Worm (Caenorhabditis elegans) whole organism, L2 larva: ENCODE data around the gene T24C12.1.

Experiments
- C34F6.9 ChIP-seq: fragments of 150-350 bp; optimal IDR thresholded peaks from 2 replicates; lab custom pipeline; 2014; ENCODE audit warnings: missing biosample characterization, missing genetic modification characterization
- F13H6.1 ChIP-seq: sonication (generic microtip); optimal IDR thresholded peaks from 2 replicates; lab custom pipeline; 2016; ENCODE audit warnings: missing genetic modification characterization, missing compliant biosample characterization
- R02D3.7 ChIP-seq: fragments of 150-350 bp; optimal IDR thresholded peaks from 2 replicates; lab custom pipeline; 2014; ENCODE audit warnings: missing biosample characterization, missing genetic modification characterization
- Y55F3AM.14 ChIP-seq: fragments of 200-800 bp; sonication (Bioruptor generic); optimal IDR thresholded peaks from 2 replicates; lab custom pipeline; 2018; ENCODE audit warnings: mild to moderate bottlenecking, missing genetic modification characterization, missing compliant biosample characterization
- ZK546.5 ChIP-seq: sonication (generic microtip); optimal IDR thresholded peaks from 2 replicates; lab custom pipeline; 2017; ENCODE audit warnings: missing biosample characterization, missing genetic modification characterization
- alr-1 ChIP-seq: fragments of 150-350 bp; optimal IDR thresholded peaks from 2 replicates; lab custom pipeline; 2014; ENCODE audit warnings: missing biosample characterization, missing genetic modification characterization
- blmp-1 ChIP-seq: sonication (generic microtip); optimal IDR thresholded peaks from 2 replicates; lab custom pipeline; 2017; ENCODE audit warnings: missing genetic modification characterization, mild to moderate bottlenecking, missing compliant biosample characterization, antibody characterized with exemption, moderate library complexity; ENCODE audit not compliant: insufficient read depth
- ceh-16 ChIP-seq: fragments of 150-350 bp; optimal IDR thresholded peaks from 2 replicates; lab custom pipeline; 2014; ENCODE audit warnings: missing biosample characterization, missing genetic modification characterization
- ceh-82 ChIP-seq: fragments of 150-350 bp; optimal IDR thresholded peaks from 2 replicates; lab custom pipeline; 2014; ENCODE audit warnings: missing biosample characterization, missing genetic modification characterization
- crh-2 ChIP-seq: sonication (generic microtip); optimal IDR thresholded peaks from 2 replicates; lab custom pipeline; 2017; ENCODE audit warnings: missing biosample characterization, missing genetic modification characterization
- dmd-4 ChIP-seq: sonication (generic microtip); optimal IDR thresholded peaks from 2 replicates; lab custom pipeline; 2017; ENCODE audit warnings: missing biosample characterization, missing genetic modification characterization
- egl-27 ChIP-seq: sonication (generic microtip); optimal IDR thresholded peaks from 3 replicates; lab custom pipeline; 2017; ENCODE audit warnings: missing biosample characterization, missing genetic modification reagents, missing genetic modification characterization
- fos-1 ChIP-seq: fragments of 150-350 bp; optimal IDR thresholded peaks from 2 replicates; lab custom pipeline; 2014; ENCODE audit warnings: missing biosample characterization, missing genetic modification characterization
- gmeb-1 ChIP-seq: fragments of 150-350 bp; optimal IDR thresholded peaks from 2 replicates; lab custom pipeline; 2014; ENCODE audit warnings: missing biosample characterization, missing genetic modification characterization
- lin-11 ChIP-seq: fragments of 150-350 bp; sonication (generic microtip); optimal IDR thresholded peaks from 2 replicates; lab custom pipeline; 2014; ENCODE audit warnings: missing biosample characterization, missing genetic modification characterization, inconsistent platforms, mixed read lengths
- mab-5 ChIP-seq: fragments of 150-350 bp; optimal IDR thresholded peaks from 2 replicates; lab custom pipeline; 2014; ENCODE audit warnings: missing biosample characterization, missing genetic modification characterization
- mbf-1 ChIP-seq: sonication (generic microtip); optimal IDR thresholded peaks from 2 replicates; lab custom pipeline; 2017; ENCODE audit warnings: missing biosample characterization, missing genetic modification characterization
- mdl-1 ChIP-seq, 2 experiments: fragments of 150-350 bp in 1 of 2; sonication (generic microtip) in 1 of 2; optimal IDR thresholded peaks; 2 replicates each; lab custom pipeline; 2017; ENCODE audit warnings: missing biosample characterization in 2 of 2, missing genetic modification characterization in 2 of 2
- nhr-11 ChIP-seq: fragments of 150-350 bp; optimal IDR thresholded peaks from 2 replicates; lab custom pipeline; 2014; ENCODE audit warnings: missing biosample characterization, missing genetic modification characterization
- nhr-12 ChIP-seq: fragments of 150-350 bp; optimal IDR thresholded peaks from 2 replicates; lab custom pipeline; 2014; ENCODE audit warnings: missing biosample characterization, missing genetic modification characterization
- nhr-129 ChIP-seq: fragments of 150-350 bp; optimal IDR thresholded peaks from 2 replicates; lab custom pipeline; 2014; ENCODE audit warnings: missing biosample characterization, missing genetic modification characterization
- nhr-21 ChIP-seq: fragments of 150-350 bp; optimal IDR thresholded peaks from 2 replicates; lab custom pipeline; 2014; ENCODE audit warnings: missing biosample characterization, missing genetic modification characterization
- nhr-23 ChIP-seq: fragments of 150-350 bp; optimal IDR thresholded peaks from 2 replicates; lab custom pipeline; 2014; ENCODE audit warnings: missing biosample characterization, missing genetic modification reagents, missing genetic modification characterization
- nhr-25 ChIP-seq: fragments of 150-350 bp; sonication (generic microtip); optimal IDR thresholded peaks from 3 replicates; lab custom pipeline; 2014; ENCODE audit warnings: missing biosample characterization, missing genetic modification characterization
- nhr-6 ChIP-seq: fragments of 150-350 bp; optimal IDR thresholded peaks from 2 replicates; lab custom pipeline; 2014; ENCODE audit warnings: missing biosample characterization, missing genetic modification characterization
- sem-4 ChIP-seq: fragments of 150-350 bp; optimal IDR thresholded peaks from 2 replicates; lab custom pipeline; 2014; ENCODE audit warnings: missing biosample characterization, missing genetic modification reagents, missing genetic modification characterization
- skn-1 ChIP-seq: sonication (generic microtip); optimal IDR thresholded peaks from 2 replicates; lab custom pipeline; 2017; ENCODE audit warnings: missing biosample characterization, missing genetic modification characterization
- sma-3 ChIP-seq: sonication (generic microtip); optimal IDR thresholded peaks from 2 replicates; lab custom pipeline; 2016; ENCODE audit warnings: missing genetic modification reagents, missing genetic modification characterization, missing compliant biosample characterization
- sma-9 ChIP-seq, 2 experiments: fragments of 150-350 bp in 1 of 2; sonication (generic microtip) in 1 of 2; optimal IDR thresholded peaks; 2 replicates each; lab custom pipeline; 2014 to 2016; ENCODE audit warnings: missing genetic modification characterization in 2 of 2, mild to moderate bottlenecking in 1 of 2, missing biosample characterization in 1 of 2, missing compliant biosample characterization in 1 of 2, missing genetic modification reagents in 1 of 2, moderate library complexity in 1 of 2
- snpc-4 ChIP-seq: fragments of 150-350 bp; optimal IDR thresholded peaks from 2 replicates; lab custom pipeline; 2014; ENCODE audit warnings: missing biosample characterization, missing genetic modification characterization
- unc-39 ChIP-seq: fragments of 150-350 bp; optimal IDR thresholded peaks from 2 replicates; lab custom pipeline; 2014; ENCODE audit warnings: missing biosample characterization, missing genetic modification characterization
- unc-62 ChIP-seq: fragments of 150-350 bp; optimal IDR thresholded peaks from 2 replicates; lab custom pipeline; 2014; ENCODE audit warnings: missing biosample characterization, missing genetic modification reagents, missing genetic modification characterization
- zag-1 ChIP-seq: fragments of 150-350 bp; optimal IDR thresholded peaks from 2 replicates; lab custom pipeline; 2014; ENCODE audit warnings: missing biosample characterization, missing genetic modification characterization
- ztf-1 ChIP-seq: fragments of 200-800 bp; sonication (Bioruptor generic); conservative IDR thresholded peaks from 2 replicates; pipeline ENCODE4 v1.3.6; 2022; ENCODE audit warnings: missing genetic modification characterization, missing compliant biosample characterization
- ztf-11 ChIP-seq: sonication (generic microtip); optimal IDR thresholded peaks from 2 replicates; lab custom pipeline; 2017; ENCODE audit warnings: missing biosample characterization, missing genetic modification characterization
- ztf-4 ChIP-seq: fragments of 150-350 bp; optimal IDR thresholded peaks from 2 replicates; lab custom pipeline; 2014; ENCODE audit warnings: missing biosample characterization, missing genetic modification characterization

T24C12.1 gene

DNA sequence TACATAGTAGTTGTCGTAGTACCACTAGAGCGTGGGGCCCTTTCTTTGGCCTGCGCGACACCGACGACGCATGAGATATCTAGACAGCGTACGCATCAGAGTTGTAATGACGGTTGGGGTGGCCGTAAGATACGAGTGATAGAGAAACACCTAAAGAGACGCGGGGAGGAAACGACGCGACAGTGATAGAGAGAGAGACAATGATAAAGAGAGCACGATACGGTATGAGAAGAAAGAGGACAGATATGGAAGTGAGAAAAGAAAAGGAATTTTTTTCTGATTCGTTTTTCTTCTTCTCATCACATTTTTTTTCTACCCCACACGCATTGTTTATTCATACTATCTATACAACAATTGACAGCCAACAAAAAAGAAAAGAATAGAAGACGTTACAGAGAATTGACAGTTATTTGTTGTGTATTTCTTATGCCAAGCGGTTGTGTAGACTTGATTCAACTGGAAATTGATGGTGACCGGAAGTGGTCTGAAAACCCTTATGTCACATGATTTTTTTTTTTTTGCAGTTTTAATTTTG, 20.8 kb upstream of the T24C12.1 start:
- TF ChIP-seq gmeb-1 (tag; lab: Kevin White, UChicago): no peak
- peak; percentile 10 for TF ChIP-seq sma-9 (GFP tag; optimal IDR thresholded peaks at IDR 0.05; lab: Kevin White, UChicago)
- TF ChIP-seq sma-9 (tag; optimal IDR thresholded peaks at IDR 0.05; lab: Kevin White, UChicago): no peak
- TF ChIP-seq fos-1 (tag; lab: Kevin White, UChicago): peak; percentile 64
- TF ChIP-seq, all 48 proteins: peak for 2

DNA sequence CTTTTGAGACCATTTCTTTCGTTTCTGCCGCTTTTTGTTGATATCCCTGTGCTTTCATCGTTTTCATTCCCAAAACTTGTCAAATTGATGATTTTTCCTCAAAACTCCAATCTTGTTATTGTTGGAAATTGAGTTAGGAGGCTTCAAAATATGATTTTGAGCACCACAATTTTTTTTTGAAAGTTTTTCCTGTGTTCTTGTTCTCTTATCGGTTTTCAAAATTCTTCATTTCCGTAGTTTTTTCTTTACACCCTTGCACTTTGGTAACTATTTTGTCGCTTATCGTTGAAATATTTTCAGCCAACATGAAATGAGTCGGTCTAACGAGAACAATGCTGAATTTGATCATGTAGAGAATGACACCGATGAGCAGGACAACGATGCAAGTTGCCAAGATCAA, 18.7 kb upstream of the T24C12.1 start, which contains the start of gene F48B9.1:
F48B9.1 (plus strand) TSS at position 301 of the 400 bp plus-strand sequence.
- TF ChIP-seq crh-2 (tag; lab: Kevin White, UChicago) (no peak), ztf-1 (GFP tag; lab: Robert Waterston, UW) (no peak), blmp-1 (no peak), dmd-4 (no peak), snpc-4 (tag; lab: Kevin White, UChicago) (no peak), unc-62 (no peak), unc-39 (tag; lab: Kevin White, UChicago) (no peak), skn-1 (tag; lab: Kevin White, UChicago) (no peak), ztf-4 (tag; lab: Kevin White, UChicago) (no peak), sma-9 (GFP tag; optimal IDR thresholded peaks at IDR 0.05; lab: Kevin White, UChicago) (no peak), sma-9 (tag; optimal IDR thresholded peaks at IDR 0.05; lab: Kevin White, UChicago) (no peak), sem-4 (tag; lab: Kevin White, UChicago) (no peak), nhr-12 (no peak), ceh-82 (tag; lab: Kevin White, UChicago) (no peak), ztf-11 (tag; lab: Kevin White, UChicago) (no peak), nhr-6 (no peak), lin-11 (tag; lab: Kevin White, UChicago) (no peak), ZK546.5 (tag; lab: Kevin White, UChicago) (no peak)
- TF ChIP-seq, all 48 proteins: peak for 0

DNA sequence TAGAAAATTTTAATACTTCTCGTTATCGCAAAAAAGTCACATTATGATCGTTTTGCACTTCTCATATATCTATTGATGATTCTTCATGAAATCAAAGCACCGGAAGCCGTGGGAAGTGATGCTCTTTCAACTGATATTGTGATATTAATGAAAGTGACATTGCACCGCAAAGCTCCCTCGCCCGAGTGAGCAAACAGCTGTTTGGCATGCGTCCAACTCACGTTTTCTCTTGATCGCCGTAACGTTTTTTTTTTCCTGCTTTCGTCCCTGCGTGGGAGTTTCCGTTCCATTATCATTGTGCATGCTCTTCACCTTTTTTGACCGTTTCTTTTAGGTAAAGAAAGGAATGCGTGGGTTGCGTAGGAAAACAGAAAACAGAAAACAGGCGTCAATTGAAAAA, 10.4 kb upstream of the T24C12.1 start:
- TF ChIP-seq sma-3 (no peak), unc-62 (no peak), fos-1 (tag; lab: Kevin White, UChicago) (no peak), sma-9 (GFP tag; optimal IDR thresholded peaks at IDR 0.05; lab: Kevin White, UChicago) (peak; percentile 13), sma-9 (tag; optimal IDR thresholded peaks at IDR 0.05; lab: Kevin White, UChicago) (no peak), mbf-1 (tag; lab: Kevin White, UChicago) (no peak), mdl-1 (tag; optimal IDR thresholded peaks at IDR 0.05; lab: Kevin White, UChicago) (no peak), nhr-23 (tag; lab: Kevin White, UChicago) (no peak), nhr-129 (no peak), nhr-11 (tag; lab: Kevin White, UChicago) (no peak), F13H6.1 (peak; percentile 21), C34F6.9 (tag; lab: Kevin White, UChicago) (no peak)

DNA sequence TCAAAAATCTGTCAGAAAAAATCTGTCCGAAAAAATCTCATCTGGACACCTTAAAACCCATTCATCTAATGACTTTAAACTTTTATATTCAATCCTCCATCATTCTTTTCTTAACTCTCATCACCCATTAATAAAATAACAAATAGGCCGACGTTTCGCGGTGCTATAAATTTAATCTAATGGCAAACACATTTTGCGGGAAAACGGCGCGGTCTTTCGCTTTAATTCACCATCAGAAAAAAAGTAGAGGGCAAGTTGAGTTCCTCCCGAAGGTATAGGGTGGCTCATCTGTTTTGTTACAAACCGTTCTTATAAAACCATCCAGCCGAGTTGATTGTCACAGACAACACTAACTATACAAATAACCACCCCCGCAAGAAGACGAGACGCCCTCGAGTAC, 8.5 kb upstream of the T24C12.1 start:
- TF ChIP-seq Y55F3AM.14 (GFP tag; lab: Kevin White, UChicago) (no peak), mab-5 (tag; lab: Kevin White, UChicago) (no peak), nhr-21 (tag; lab: Kevin White, UChicago) (no peak), F13H6.1 (no peak), zag-1 (no peak), alr-1 (tag; lab: Kevin White, UChicago) (no peak), crh-2 (tag; lab: Kevin White, UChicago) (no peak), sem-4 (tag; lab: Kevin White, UChicago) (no peak), ceh-16 (tag; lab: Kevin White, UChicago) (no peak), nhr-12 (no peak), R02D3.7 (no peak), ceh-82 (tag; lab: Kevin White, UChicago) (no peak), fos-1 (tag; lab: Kevin White, UChicago) (no peak)

DNA sequence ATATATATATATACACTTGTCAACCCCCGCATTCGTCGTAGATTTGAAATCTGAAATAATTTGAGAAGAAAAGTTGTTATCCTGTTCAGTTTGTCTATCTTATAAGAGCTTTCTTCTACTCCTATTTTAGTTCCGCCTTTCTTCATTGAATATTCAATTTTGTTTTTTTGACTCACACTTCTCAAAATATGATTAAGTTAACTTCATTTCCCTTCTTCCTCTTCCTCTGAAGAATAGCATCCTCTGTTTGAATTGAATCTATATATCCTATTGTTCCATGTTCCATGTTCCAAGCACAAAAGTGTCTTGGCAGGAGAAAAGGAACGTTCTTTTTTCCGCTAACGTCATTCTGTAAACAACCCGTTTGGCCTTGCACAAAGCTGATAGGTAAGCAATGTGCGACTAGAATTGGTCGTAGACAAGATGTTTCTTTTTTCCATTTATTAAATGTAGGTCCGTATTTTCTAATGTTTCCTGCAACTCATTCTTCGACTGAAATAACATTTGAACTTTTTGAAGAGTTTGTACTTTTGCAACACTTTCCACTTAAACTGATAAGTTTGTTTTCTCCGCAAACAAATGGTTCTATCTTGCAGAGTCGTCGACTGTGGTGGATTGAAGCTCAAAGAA, 7.2 kb upstream of the T24C12.1 start, which contains the start of gene gap-1:
gap-1 (plus strand) TSS at position 580 of the 630 bp plus-strand sequence.
- TF ChIP-seq lin-11 (tag; lab: Kevin White, UChicago) (no peak), mdl-1 (tag; optimal IDR thresholded peaks at IDR 0.05; lab: Kevin White, UChicago) (no peak), alr-1 (tag; lab: Kevin White, UChicago) (no peak), egl-27 (peak; percentile 11), nhr-25 (tag; lab: Kevin White, UChicago) (no peak), blmp-1 (no peak)
